Fruit fly (Drosophila melanogaster) ovary, adult (tissue): ENCODE results near the gene CG5946.

Experiments used
- CG17801 ChIP-seq: fragments of 200-800 bp; optimal IDR thresholded peaks from 2 replicates; lab custom pipeline; 2019; ENCODE audit warnings: missing biosample characterization, mild to moderate bottlenecking, missing genetic modification characterization, moderate library complexity; ENCODE audit not compliant: partially characterized antibody

CG5946 gene

DNA sequence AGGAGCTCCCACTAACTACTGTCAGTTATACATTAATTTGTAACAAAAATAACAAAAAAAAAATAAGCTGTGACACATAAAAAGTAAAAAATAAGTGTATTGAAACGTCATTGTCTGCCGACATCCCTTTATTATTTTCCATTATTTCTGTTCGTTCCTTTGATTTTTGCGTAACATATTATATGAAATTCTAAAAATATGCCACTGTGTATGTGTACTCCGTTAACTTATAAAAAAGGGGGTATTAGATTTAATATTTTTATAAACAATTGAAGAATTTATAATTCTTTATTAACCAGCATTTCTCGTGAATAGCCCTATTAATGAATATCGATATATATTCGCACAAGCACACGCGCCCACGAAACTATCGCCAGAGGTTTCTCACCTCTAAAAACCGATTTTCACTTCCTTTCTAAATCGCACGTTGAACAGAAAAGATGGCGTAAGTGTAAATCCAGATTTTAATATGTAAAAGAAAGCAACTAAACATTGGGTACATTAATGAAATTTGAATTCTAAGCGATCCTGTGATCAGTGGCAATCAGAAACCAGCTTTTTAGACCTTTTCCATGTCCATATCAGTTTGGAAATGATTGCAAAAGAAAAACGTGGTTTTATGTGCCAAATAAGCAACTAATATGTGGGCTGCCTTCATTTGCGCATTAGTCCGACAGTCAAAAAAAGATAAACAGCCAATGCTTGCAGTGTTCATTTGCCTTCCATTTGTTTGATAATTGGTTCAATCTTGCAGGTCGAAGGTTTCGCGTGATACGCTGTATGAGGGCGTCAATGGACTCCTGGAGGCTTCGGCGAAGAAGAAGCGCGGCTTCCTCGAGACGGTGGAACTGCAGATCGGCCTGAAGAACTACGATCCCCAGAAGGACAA lies 615 bp upstream of the CG5946 start, which contains the start of gene RpL10Ab:
TSS of gene RpL10Ab (plus strand) at position 406 of the 889 bp plus-strand sequence.
- peak; percentile 37 for TF ChIP-seq CG17801 (GFP tag; lab: Kevin White, UChicago)

DNA sequence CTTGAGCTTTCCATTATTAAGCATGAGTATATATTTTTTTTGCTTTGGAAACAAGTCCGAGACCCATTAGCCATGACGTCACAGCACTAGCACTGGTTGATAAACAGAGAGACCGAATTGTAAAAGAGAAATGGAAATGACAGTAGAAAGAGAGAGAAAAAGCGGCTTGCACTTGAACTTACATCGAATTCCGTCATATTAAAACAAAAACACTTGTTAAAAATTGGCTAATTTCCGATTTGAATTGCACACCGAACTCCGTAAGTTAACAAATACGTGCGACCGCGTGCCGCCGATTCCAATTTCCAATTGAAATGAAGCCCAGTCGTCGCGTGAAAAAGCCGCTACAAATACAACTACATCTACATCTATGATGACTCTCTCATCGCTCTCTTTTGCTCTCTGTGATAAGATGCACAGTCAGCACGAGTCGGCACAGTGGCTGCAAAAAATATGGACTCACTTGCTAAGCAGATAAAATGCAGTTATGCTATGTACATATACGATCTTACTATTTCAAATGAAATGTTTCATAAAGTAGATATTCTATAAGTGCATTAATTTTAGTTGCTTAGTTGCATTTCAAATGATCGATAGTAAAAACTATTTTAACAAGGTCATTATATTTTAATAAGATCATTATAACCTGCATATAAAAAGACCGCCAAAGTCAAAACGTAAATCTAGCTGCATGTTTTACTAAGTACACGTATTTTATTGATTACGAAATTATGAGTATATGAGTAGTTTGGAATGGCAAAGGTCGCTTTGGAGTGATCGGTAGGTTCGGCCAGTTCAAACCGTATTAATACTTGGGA lies 2.2 kb downstream of the CG5946 start:
- peak; percentile 70 for TF ChIP-seq CG17801 (GFP tag; lab: Kevin White, UChicago)

DNA sequence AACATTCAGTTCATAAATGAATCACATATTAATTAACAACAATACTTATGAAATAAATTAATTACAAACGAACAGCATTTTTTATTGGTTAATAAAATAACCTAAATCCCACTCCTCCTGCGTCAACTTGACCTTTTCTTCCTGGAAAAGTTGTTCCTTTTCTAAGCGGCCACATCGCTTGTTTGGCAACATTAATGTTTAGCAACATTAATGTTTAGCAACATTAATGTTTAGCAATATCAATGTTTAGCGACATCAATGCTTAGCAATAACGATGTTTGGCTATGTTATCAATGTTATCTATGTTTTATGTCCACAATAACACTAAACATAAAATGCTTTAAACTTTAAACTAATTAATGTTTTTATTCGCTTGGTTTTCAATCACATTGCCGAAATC lies 5.4 kb downstream of the CG5946 start:
- TF ChIP-seq CG17801 (GFP tag; lab: Kevin White, UChicago): no peak

DNA sequence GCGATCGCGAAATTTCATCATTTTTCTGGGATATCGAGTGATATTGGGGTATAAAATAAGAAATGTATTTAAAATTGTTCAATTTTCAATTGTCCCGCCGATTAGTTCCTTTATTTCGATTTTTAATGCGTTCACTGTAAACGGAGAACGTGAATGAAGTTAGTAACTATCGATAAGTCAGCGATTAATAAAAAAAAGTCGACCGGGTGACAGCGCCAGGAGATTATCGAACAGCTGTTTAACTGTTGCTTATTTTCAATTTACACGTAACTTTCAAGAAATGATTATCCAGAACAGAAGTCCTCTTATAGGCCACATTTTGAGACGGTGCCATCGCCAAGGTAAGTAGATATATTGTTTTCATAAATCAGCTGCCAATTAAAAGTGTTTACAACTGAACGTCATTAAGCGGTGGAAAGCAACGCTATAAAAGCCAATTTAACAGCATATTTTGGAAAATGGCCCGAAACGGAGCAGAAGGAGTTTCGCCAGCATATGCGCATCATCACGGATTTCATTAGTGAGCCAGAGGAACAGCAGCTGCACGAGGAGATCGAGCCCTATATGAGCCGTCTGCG lies 6.8 kb downstream of the CG5946 start, which contains the start of gene CG14130:
TSS of gene CG14130 (plus strand) at position 225 of the 578 bp plus-strand sequence.
- peak; percentile 12 for TF ChIP-seq CG17801 (GFP tag; lab: Kevin White, UChicago)

DNA sequence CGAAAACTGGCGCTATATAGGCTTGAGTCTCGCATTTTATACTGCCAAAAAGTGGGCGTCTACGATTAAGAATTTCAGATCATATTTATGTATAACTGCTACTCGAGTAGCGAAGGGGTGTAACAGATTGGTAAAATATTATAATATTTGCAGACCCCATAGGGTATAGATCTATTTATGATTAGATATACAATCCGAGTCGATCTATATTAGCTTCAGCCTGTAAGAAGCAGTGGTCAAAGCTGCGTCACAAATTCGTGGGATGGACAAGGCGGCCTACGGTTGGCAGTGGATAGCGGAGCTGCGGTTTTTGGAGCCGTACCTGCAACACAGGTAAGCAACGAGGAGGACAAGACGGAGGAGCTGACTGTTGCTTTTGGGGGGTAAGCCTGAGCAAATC lies 7.4 kb downstream of the CG5946 start, which contains the start of gene Cubn2:
TSS of gene Cubn2 (minus strand) at position 101 of the 400 bp plus-strand sequence.
- no peak for TF ChIP-seq CG17801 (GFP tag; lab: Kevin White, UChicago)

DNA sequence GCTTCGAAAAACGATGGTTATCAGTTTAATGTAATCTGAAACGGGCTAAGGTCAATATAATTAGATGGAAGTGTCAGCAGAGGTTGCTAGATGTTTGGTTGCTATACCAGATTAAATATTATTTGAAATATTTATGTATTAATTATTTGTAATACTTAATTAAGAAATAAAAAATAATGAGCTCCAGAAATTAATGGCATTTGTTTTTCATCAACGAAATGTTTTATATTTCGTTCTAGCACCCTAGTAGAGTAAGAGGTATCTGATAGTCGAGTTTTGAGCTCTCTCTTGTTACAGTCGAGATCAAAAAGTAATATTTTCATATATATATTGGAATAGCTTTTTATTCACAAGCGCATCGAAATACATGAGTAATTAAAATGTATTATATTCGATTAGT lies 20.5 kb downstream of the CG5946 start:
- TF ChIP-seq CG17801 (GFP tag; lab: Kevin White, UChicago): no peak

DNA sequence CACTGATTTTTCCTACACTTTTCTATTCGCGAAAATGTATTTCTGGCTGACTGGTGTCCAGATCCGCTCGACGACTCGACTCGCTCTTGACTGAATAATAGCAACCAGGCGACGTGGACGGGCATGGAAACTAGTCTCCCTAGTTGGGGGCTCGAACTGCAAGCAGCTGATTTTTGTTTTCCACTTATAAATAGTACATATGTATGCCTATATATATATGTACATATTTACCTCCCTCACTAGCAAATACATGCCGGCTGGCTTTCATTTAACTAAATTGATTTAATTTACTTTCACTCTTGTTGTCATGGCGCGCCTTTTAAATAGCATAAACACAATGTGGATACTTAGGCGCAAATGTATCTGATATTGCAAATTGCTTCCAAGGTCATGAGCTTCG lies 21.3 kb downstream of the CG5946 start, which contains the start of gene Gcat:
TSS of gene Gcat (minus strand) at position 101 of the 400 bp plus-strand sequence.
- no peak for TF ChIP-seq CG17801 (GFP tag; lab: Kevin White, UChicago)

DNA sequence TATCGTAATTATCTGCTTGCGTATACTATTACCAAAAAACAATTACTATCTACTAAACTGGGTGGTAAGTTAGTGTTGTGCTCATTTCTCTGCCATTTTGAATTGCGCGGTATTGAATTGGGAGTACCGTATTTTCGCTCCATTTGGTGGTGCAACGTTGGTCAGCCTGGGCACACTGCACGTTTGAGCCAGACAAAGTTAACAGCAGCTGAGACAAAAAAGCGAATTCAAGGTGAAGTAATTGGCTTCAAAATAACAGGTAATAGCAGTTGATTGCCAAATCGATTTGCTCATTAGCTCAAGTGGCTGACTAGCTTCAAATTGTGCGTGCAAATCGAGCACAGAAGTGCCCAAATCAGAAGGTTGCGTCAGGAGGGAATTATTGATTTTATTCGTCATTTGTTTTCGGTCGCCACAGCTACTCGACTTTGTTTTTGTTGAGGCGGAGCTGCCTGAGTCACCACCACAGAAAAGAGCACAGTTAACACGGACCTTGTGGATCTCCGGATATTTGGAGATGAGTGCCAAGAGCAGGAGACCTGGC lies 26.6 kb downstream of the CG5946 start, which contains the start of gene Klp68D:
TSS of gene Klp68D (plus strand) at position 175 of the 544 bp plus-strand sequence.
- no peak for TF ChIP-seq CG17801 (GFP tag; lab: Kevin White, UChicago)

DNA sequence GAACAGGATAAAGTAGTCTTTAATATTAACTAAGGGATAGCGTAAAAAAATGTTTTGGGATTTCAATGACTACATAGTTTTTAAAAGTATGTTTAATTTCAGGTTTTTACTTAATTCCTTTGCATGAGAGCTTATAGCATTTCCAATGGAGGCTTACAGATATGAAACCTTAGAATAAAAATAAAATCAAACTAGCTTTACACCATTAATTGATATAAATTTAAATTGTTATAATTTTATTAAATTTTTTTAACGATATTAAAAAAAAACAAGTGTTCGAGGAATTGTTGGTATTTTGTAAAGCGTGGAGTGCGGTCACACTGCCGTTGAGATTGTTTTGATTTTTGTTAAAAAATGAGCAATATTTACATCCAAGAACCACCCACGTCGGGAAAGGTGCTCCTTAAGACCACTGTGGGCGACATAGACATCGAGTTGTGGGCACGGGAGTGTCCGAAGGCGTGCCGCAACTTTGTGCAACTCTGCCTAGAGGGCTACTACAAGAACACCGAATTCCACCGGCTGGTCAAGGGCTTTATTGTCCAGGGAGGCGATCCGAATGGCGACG lies 28.8 kb downstream of the CG5946 start, which contains the start of the genes twy and CG10907:
TSS of gene twy (minus strand) at position 51 of the 568 bp plus-strand sequence.
TSS of gene CG10907 (plus strand) at position 282 of the 568 bp plus-strand sequence.
- no peak for TF ChIP-seq CG17801 (GFP tag; lab: Kevin White, UChicago)

DNA sequence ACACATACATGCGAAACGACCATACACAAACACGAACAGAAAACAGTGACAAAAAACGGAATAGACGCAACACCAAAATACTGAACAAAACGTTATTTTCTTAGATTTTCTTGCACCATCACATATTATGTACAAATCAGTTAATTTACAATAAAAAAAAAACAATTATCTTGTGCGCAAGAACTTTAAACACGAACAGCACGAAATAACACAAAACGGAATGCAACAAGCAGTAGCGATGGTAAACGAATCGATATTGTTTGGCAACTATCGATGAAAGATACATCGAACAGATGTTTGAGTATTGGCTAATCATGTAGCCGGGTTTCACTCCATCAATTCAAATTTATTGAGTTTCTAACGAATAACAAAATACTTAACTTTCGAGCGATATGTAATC lies 32.3 kb downstream of the CG5946 start, which contains the start of gene Pi3K68D:
TSS of gene Pi3K68D (minus strand) at position 241 of the 400 bp plus-strand sequence.
- TF ChIP-seq CG17801 (GFP tag; lab: Kevin White, UChicago): peak; percentile 21

DNA sequence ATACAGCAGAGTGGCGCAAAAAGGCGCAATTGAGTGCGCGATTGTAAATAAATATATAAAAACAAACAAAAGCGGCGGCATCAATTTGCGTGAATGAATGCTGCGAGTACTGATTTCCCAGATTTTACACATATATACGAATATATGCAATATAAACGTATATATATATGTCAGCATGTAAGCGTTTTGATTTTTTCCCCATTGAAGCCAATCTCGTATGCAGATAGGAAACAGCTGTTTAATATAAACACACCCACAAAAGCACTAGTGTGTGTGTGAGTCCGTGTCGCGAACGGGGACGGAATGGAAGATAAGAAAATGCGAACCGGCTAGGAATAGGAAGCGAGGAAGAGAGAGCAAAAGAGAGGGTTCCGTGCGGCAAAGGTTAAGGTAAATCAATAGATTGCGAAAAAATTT lies 33.1 kb downstream of the CG5946 start:
- TF ChIP-seq CG17801 (GFP tag; lab: Kevin White, UChicago): no peak

DNA sequence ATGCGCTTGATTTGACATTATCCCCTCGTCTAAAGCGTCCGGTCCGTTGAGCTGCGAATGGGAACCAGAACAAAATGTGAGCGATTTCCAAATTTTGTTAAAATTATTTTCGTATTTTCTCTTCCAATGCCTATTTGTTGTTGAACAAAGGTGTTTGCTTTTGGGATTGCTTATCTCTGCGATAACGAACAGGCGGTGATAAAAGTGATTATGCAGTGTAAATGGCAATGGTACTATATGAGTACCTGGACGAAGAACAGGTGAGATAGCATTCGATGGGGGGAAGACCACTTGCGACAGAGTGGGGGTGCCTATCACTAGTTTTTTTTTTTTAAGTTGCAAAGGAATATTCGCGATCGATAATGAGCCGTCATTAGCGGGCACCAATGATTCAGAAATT lies 33.9 kb downstream of the CG5946 start:
- no peak for TF ChIP-seq CG17801 (GFP tag; lab: Kevin White, UChicago)

DNA sequence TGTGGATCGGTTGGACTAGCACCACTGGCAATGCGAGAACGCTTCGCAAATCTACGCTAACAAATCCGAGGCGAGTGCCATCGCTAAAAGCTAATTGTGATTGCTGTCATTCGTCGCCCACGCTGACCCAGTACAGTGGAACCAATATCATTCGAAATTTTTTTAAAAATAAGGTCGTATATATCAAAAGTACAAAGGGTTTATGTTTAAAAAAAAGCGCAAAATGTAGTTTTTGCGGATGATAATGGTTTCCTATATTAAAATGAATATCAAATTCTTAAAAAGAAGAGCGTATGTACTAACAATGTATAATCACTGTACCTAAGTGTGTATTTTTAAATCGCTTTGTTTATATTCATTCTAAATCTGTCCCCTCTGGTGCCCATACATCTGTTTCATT lies 36.8 kb downstream of the CG5946 start:
- no peak for TF ChIP-seq CG17801 (GFP tag; lab: Kevin White, UChicago)
